Worm (Caenorhabditis elegans) whole organism, L4 larva: ENCODE data around the gene R144.10.

Experiments
- F10B5.3 ChIP-seq: sonication (generic microtip); optimal IDR thresholded peaks from 2 replicates; lab custom pipeline; 2016; ENCODE audit warnings: mild to moderate bottlenecking, missing genetic modification characterization, missing compliant biosample characterization
- F26F4.8 ChIP-seq: fragments of 200-800 bp; sonication (Bioruptor generic); conservative IDR thresholded peaks from 2 replicates; pipeline ENCODE4 v1.3.6; 2022; ENCODE audit warnings: missing genetic modification characterization, missing compliant biosample characterization
- R02D3.7 ChIP-seq: fragments of 150-350 bp; sonication (generic microtip); optimal IDR thresholded peaks from 3 replicates; lab custom pipeline; 2014; ENCODE audit warnings: missing biosample characterization, missing genetic modification characterization
- Y48G9A.11 ChIP-seq: fragments of 200-800 bp; sonication (Bioruptor generic); IDR thresholded peaks from 2 replicates; pipeline ENCODE4 v1.3.6; 2022; ENCODE audit warnings: missing genetic modification reagents, missing genetic modification characterization, missing compliant biosample characterization
- aha-1 ChIP-seq: fragments of 150-350 bp; peaks from one replicate; lab custom pipeline; 2014; ENCODE audit warnings: missing biosample characterization, missing genetic modification characterization
- aly-2 ChIP-seq: sonication (generic microtip); optimal IDR thresholded peaks from 2 replicates; lab custom pipeline; 2018; ENCODE audit warnings: missing biosample characterization, missing genetic modification characterization
- ama-1 ChIP-seq: fragments of 150-350 bp; optimal IDR thresholded peaks from 2 replicates; lab custom pipeline; 2014; ENCODE audit warnings: inconsistent platforms, mixed read lengths
- arid-1 ChIP-seq: fragments of 200-800 bp; sonication (Bioruptor generic); conservative IDR thresholded peaks from 2 replicates; pipeline ENCODE4 v1.3.6; 2022; ENCODE audit warnings: missing genetic modification reagents, missing genetic modification characterization, missing compliant biosample characterization
- ceh-20 ChIP-seq: fragments of 200-800 bp; sonication (Bioruptor generic); IDR thresholded peaks from 2 replicates; pipeline ENCODE4 v1.3.6; 2022; ENCODE audit warnings: missing genetic modification reagents, missing genetic modification characterization, missing compliant biosample characterization
- ceh-62 ChIP-seq: sonication (generic microtip); optimal IDR thresholded peaks from 2 replicates; lab custom pipeline; 2017; ENCODE audit warnings: missing biosample characterization, missing genetic modification characterization
- daf-19 ChIP-seq: fragments of 200-800 bp; sonication (Bioruptor generic); conservative IDR thresholded peaks from 2 replicates; pipeline ENCODE4 v1.3.6; 2022; ENCODE audit warnings: missing genetic modification characterization, missing compliant biosample characterization
- dpl-1 ChIP-seq: fragments of 150-350 bp; optimal IDR thresholded peaks from 2 replicates; lab custom pipeline; 2014; ENCODE audit warnings: missing biosample characterization, missing genetic modification reagents, missing genetic modification characterization
- dve-1 ChIP-seq: sonication (generic microtip); optimal IDR thresholded peaks from 2 replicates; lab custom pipeline; 2017; ENCODE audit warnings: antibody characterized with exemption, mild to moderate bottlenecking, missing genetic modification characterization, missing compliant biosample characterization; ENCODE audit not compliant: insufficient read depth
- egl-43 ChIP-seq: fragments of 200-800 bp; sonication (Bioruptor generic); IDR thresholded peaks from 2 replicates; pipeline ENCODE4 v1.3.6; 2022; ENCODE audit warnings: missing genetic modification reagents, missing genetic modification characterization, missing compliant biosample characterization
- hif-1 ChIP-seq, 2 experiments: sonication (generic microtip); optimal IDR thresholded peaks; 2 replicates each; lab custom pipeline; 2016 to 2017; ENCODE audit warnings: missing compliant biosample characterization in 2 of 2, missing genetic modification characterization in 2 of 2, missing genetic modification reagents in 2 of 2, missing genotype in 2 of 2, mild to moderate bottlenecking in 1 of 2
- hlh-30 ChIP-seq: sonication (generic microtip); optimal IDR thresholded peaks from 2 replicates; lab custom pipeline; 2017; ENCODE audit warnings: antibody characterized with exemption, mild to moderate bottlenecking, missing genetic modification characterization, missing compliant biosample characterization; ENCODE audit not compliant: insufficient read depth
- jun-1 ChIP-seq: fragments of 150-350 bp; optimal IDR thresholded peaks from 2 replicates; lab custom pipeline; 2014; ENCODE audit warnings: missing biosample characterization, missing genetic modification reagents, missing genetic modification characterization
- lin-13 ChIP-seq: fragments of 150-350 bp; optimal IDR thresholded peaks from 2 replicates; lab custom pipeline; 2014; ENCODE audit warnings: missing biosample characterization, missing genetic modification reagents, missing genetic modification characterization
- lin-39 ChIP-seq: fragments of 150-350 bp; optimal IDR thresholded peaks from 2 replicates; lab custom pipeline; 2014; ENCODE audit warnings: missing biosample characterization, missing genetic modification reagents, missing genetic modification characterization
- lsy-2 ChIP-seq, 2 experiments: fragments of 150-350 bp in 1 of 2; sonication (generic microtip) in 1 of 2; optimal IDR thresholded peaks; 2 replicates each; lab custom pipeline; 2014 to 2017; ENCODE audit warnings: missing biosample characterization in 2 of 2, missing genetic modification characterization in 2 of 2
- mdl-1 ChIP-seq, 2 experiments: fragments of 150-350 bp in 1 of 2; sonication (generic microtip) in 1 of 2; optimal IDR thresholded peaks; 2 replicates each; lab custom pipeline; 2014 to 2017; ENCODE audit warnings: missing biosample characterization in 2 of 2, missing genetic modification characterization in 2 of 2
- mes-2 ChIP-seq: sonication (generic microtip); optimal IDR thresholded peaks from 2 replicates; lab custom pipeline; 2016; ENCODE audit warnings: missing genotype, mild to moderate bottlenecking, missing genetic modification characterization, missing compliant biosample characterization; ENCODE audit not compliant: poor library complexity, severe bottlenecking
- mxl-2 ChIP-seq: fragments of 200-800 bp; sonication (Bioruptor generic); conservative IDR thresholded peaks from 2 replicates; pipeline ENCODE4 v1.3.6; 2022; ENCODE audit warnings: missing genetic modification reagents, missing genetic modification characterization, missing compliant biosample characterization
- nhr-10 ChIP-seq: fragments of 150-350 bp; optimal IDR thresholded peaks from 2 replicates; lab custom pipeline; 2014; ENCODE audit warnings: missing biosample characterization, missing genetic modification characterization
- nhr-102 ChIP-seq: sonication (generic microtip); optimal IDR thresholded peaks from 2 replicates; lab custom pipeline; 2016; ENCODE audit warnings: mild to moderate bottlenecking, missing genetic modification characterization, moderate library complexity, missing compliant biosample characterization
- nhr-111 ChIP-seq: fragments of 200-800 bp; sonication (Bioruptor generic); optimal IDR thresholded peaks from 2 replicates; lab custom pipeline; 2018; ENCODE audit warnings: mild to moderate bottlenecking, missing genetic modification characterization, missing compliant biosample characterization
- nhr-41 ChIP-seq: fragments of 200-800 bp; sonication (Bioruptor generic); IDR thresholded peaks from 2 replicates; pipeline ENCODE4 v1.3.6; 2022; ENCODE audit warnings: missing genetic modification reagents, missing genetic modification characterization, missing compliant biosample characterization
- nhr-48 ChIP-seq: sonication (generic microtip); optimal IDR thresholded peaks from 2 replicates; lab custom pipeline; 2016; ENCODE audit warnings: mild to moderate bottlenecking, missing genetic modification characterization, missing compliant biosample characterization
- nhr-6 ChIP-seq: fragments of 150-350 bp; optimal IDR thresholded peaks from 2 replicates; lab custom pipeline; 2014; ENCODE audit warnings: missing biosample characterization, missing genetic modification characterization
- nhr-76 ChIP-seq: fragments of 150-350 bp; optimal IDR thresholded peaks from 2 replicates; lab custom pipeline; 2014; ENCODE audit warnings: missing biosample characterization, missing genetic modification characterization
- nhr-77 ChIP-seq: fragments of 150-350 bp; optimal IDR thresholded peaks from 2 replicates; lab custom pipeline; 2014; ENCODE audit warnings: missing biosample characterization, missing genetic modification characterization
- php-3 ChIP-seq: fragments of 200-800 bp; sonication (Bioruptor generic); IDR thresholded peaks from 2 replicates; pipeline ENCODE4 v1.3.6; 2022; ENCODE audit warnings: missing genetic modification reagents, missing genetic modification characterization, missing compliant biosample characterization
- spr-3 ChIP-seq: fragments of 200-800 bp; sonication (Bioruptor generic); optimal IDR thresholded peaks from 2 replicates; lab custom pipeline; 2018; ENCODE audit warnings: mild to moderate bottlenecking, missing genetic modification characterization, missing compliant biosample characterization
- unc-130 ChIP-seq: sonication (generic microtip); optimal IDR thresholded peaks from 2 replicates; lab custom pipeline; 2016; ENCODE audit warnings: missing genetic modification reagents, missing genetic modification characterization, missing compliant biosample characterization
- unc-39 ChIP-seq: sonication (generic microtip); optimal IDR thresholded peaks from 2 replicates; lab custom pipeline; 2017; ENCODE audit warnings: missing biosample characterization, missing genetic modification characterization
- unc-62 ChIP-seq, 3 experiments: fragments of 150-350 bp in 1 of 3; sonication (generic microtip); optimal IDR thresholded peaks in 2 of 3; peaks in 1 of 3; 1 replicate in 1 of 3; 2 replicates in 2 of 3; lab custom pipeline; 2014 to 2017; ENCODE audit warnings: missing biosample characterization in 3 of 3, missing genetic modification characterization in 3 of 3, missing genetic modification reagents in 3 of 3, missing genotype in 1 of 3
- vab-7 ChIP-seq: fragments of 200-800 bp; sonication (Bioruptor generic); IDR thresholded peaks from 2 replicates; pipeline ENCODE4 v1.3.6; 2022; ENCODE audit warnings: missing genetic modification reagents, missing genetic modification characterization, missing compliant biosample characterization
- zag-1 ChIP-seq: fragments of 150-350 bp; optimal IDR thresholded peaks from 2 replicates; lab custom pipeline; 2014; ENCODE audit warnings: missing biosample characterization, missing genetic modification characterization
- zip-2 ChIP-seq: fragments of 150-350 bp; optimal IDR thresholded peaks from 2 replicates; lab custom pipeline; 2014; ENCODE audit warnings: missing biosample characterization, missing genetic modification characterization

R144.10 gene

DNA sequence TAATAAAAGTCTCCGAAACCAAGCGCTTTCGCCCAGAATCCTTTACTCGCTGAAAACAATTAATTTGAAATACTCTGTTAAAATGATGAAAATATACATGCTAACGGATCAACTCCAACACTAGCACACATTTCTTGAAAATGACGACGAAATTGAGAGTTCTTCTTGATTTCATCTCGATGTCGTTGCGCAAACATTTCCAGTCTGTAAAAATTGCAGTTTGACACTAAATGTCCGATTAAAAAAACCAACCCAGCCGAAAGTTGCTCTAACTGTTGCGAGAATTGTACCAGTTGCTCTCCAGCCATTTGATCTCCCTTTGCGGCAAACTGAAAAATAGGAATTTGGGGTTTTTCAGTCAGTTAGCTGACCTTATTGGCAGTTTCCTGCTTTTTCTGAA, 40.9 kb downstream of the R144.10 start (continued):
- peak in 1 of 2 experiments; percentile 98 for TF ChIP-seq unc-62 (GFP tag; optimal IDR thresholded peaks at IDR 0.05 in 1 of 2; lab: Kevin White, UChicago)
- TF ChIP-seq unc-62 (tag; optimal IDR thresholded peaks at IDR 0.05; lab: Kevin White, UChicago) = no peak
- no peak for TF ChIP-seq F10B5.3 (tag; lab: Kevin White, UChicago)
- no peak for TF ChIP-seq nhr-111 (GFP tag; lab: Kevin White, UChicago)
- no peak for TF ChIP-seq ceh-20
- no peak for TF ChIP-seq arid-1 (GFP tag; lab: Robert Waterston, UW)
- no peak for TF ChIP-seq php-3
- no peak for TF ChIP-seq nhr-102 (tag; lab: Kevin White, UChicago)
- TF ChIP-seq jun-1 (tag; lab: Kevin White, UChicago) = no peak
- TF ChIP-seq nhr-41 (GFP tag; lab: Robert Waterston, UW) = no peak
- TF ChIP-seq zip-2 (tag; lab: Kevin White, UChicago) = no peak
- TF ChIP-seq dpl-1 (GFP tag; lab: Kevin White, UChicago) = no peak
- TF ChIP-seq ama-1 (lab: Kevin White, UChicago) = peak; percentile 18
- TF ChIP-seq spr-3 (GFP tag; lab: Kevin White, UChicago) = no peak
- TF ChIP-seq nhr-6 (tag; lab: Kevin White, UChicago) = no peak
- TF ChIP-seq Y48G9A.11 (GFP tag; lab: Robert Waterston, UW) = 0 out of 2 replicates have a peak, but pooled peaks have one; percentile 18
- TF ChIP-seq zag-1 (tag; lab: Kevin White, UChicago) = no peak
- TF ChIP-seq nhr-48 (tag; lab: Kevin White, UChicago) = no peak
- TF ChIP-seq aha-1 (tag; lab: Kevin White, UChicago) = peak; percentile 58
- no peak for TF ChIP-seq daf-19
- no peak for TF ChIP-seq dve-1 (tag; lab: Kevin White, UChicago)

DNA sequence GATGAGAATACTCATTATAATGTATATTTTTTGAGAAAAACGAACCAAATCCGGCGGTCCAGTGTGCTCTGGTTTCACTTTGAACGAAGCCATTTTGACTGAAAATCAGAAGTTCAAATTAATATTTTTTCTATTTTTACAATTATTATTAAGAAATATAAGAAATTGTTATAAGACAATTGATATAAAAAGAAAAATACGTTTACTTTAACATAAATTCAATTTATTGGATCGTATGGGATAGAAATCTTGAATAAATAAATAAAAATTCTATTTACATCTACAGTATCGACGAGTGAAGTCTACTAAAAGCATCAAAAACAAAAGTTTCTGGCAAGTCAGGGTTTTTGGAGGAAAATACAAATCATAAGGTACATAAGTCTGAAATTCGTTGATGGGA, 41.9 kb downstream of the R144.10 start, which contains the start of gene C27F2.4:
C27F2.4 (minus strand) TSS at position 101 of the 400 bp plus-strand sequence.
- TF ChIP-seq unc-130 (GFP tag; lab: Kevin White, UChicago) = no peak
- no peak for TF ChIP-seq egl-43 (GFP tag; lab: Robert Waterston, UW)
- no peak for TF ChIP-seq arid-1 (GFP tag; lab: Robert Waterston, UW)
- TF ChIP-seq nhr-77 (tag; lab: Kevin White, UChicago) = no peak
- no peak for TF ChIP-seq hlh-30 (tag; lab: Kevin White, UChicago)
- no peak for TF ChIP-seq ceh-62 (tag; lab: Kevin White, UChicago)
- no peak for TF ChIP-seq lin-13 (GFP tag; lab: Kevin White, UChicago)
- no peak for TF ChIP-seq mdl-1 (tag; optimal IDR thresholded peaks at IDR 0.05; lab: Kevin White, UChicago)
- no peak for TF ChIP-seq lin-39 (tag; lab: Kevin White, UChicago)
- no peak for TF ChIP-seq R02D3.7
- no peak for TF ChIP-seq hif-1 (tag; optimal IDR thresholded peaks at IDR 0.05; lab: Kevin White, UChicago)
- TF ChIP-seq mxl-2 (GFP tag; lab: Robert Waterston, UW) = no peak
- no peak for TF ChIP-seq aly-2 (tag; lab: Kevin White, UChicago)
- no peak for TF ChIP-seq mes-2 (tag; lab: Kevin White, UChicago)
- no peak for TF ChIP-seq lsy-2 (tag; optimal IDR thresholded peaks at IDR 0.05; lab: Kevin White, UChicago)

DNA sequence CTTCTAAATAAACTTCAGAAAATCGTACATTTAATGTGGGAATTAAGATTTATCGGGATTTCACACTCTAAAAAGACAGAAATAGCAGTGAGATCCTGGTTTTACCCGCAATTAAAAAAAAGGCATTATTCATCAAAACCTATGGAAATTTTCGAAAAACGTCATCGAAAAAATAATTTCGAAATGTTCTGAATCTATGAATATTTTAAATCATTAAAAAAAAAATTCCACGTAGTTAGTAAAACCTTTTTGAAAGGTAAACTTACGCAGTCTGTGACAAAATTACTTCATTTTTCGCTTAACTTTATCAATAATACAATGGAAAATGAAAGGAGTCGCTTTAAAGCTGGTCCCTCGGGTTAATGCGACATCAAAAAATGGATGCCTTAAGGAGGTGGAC, 45.6 kb downstream of the R144.10 start, which contains the start of gene C26E6.1:
C26E6.1 (plus strand) TSS at position 301 of the 400 bp plus-strand sequence.
- TF ChIP-seq unc-62 (GFP tag; optimal IDR thresholded peaks at IDR 0.05 in 1 of 2; lab: Kevin White, UChicago) = peak in 1 of 2 experiments; percentile 25
- TF ChIP-seq unc-62 (tag; optimal IDR thresholded peaks at IDR 0.05; lab: Kevin White, UChicago) = no peak
- no peak for TF ChIP-seq unc-39 (tag; lab: Kevin White, UChicago)

DNA sequence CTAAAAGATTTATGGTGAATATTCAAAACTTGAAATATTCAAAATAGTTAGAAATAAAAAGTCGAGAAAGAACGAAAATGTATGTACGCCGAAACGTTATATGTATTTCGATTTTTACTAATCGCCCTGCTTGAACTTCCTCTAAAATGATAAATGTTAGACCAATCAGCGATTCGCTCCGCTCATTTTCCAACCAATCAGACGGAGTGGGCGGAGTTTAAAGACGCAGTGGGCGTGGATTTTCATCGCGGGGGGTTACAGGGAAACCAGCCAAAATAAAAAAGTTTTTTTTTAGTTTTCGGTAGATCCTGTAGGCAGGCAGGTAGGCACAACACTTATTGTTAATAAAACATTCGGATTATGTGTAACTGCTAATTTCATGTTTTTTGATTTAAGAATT, 49.2 kb downstream of the R144.10 start:
- no peak for TF ChIP-seq Y48G9A.11 (GFP tag; lab: Robert Waterston, UW)
- no peak for TF ChIP-seq nhr-76
- TF ChIP-seq vab-7 = no peak
- no peak for TF ChIP-seq F26F4.8 (GFP tag; lab: Robert Waterston, UW)
- no peak for TF ChIP-seq nhr-10 (tag; lab: Kevin White, UChicago)
